Fruit fly (Drosophila melanogaster) whole organism, wandering third instar larva: ENCODE results near the gene CG32243.

Experiments
- Abd-B ChIP-seq: fragments of >200 bp; optimal IDR thresholded peaks from 2 replicates; lab custom pipeline; 2017; ENCODE audit warnings: missing biosample characterization, missing genetic modification characterization
- CG32264 ChIP-seq: fragments of 200-800 bp; sonication (Bioruptor generic); optimal IDR thresholded peaks from 2 replicates; lab custom pipeline; 2016; ENCODE audit warnings: missing biosample characterization, missing genetic modification characterization
- CrebA ChIP-seq: fragments of 200-800 bp; sonication (Bioruptor generic); optimal IDR thresholded peaks from 2 replicates; lab custom pipeline; 2016; ENCODE audit warnings: missing biosample characterization, mild to moderate bottlenecking, missing genetic modification characterization, borderline replicate concordance
- Dfd ChIP-seq: fragments of >200 bp; optimal IDR thresholded peaks from 2 replicates; lab custom pipeline; 2017; ENCODE audit warnings: missing biosample characterization, missing genetic modification characterization
- Dif ChIP-seq: fragments of 200-275, 200-300 bp; sonication (Bioruptor generic); optimal IDR thresholded peaks from 2 replicates; lab custom pipeline; 2018; ENCODE audit warnings: missing biosample characterization, missing genetic modification characterization; ENCODE audit not compliant: partially characterized antibody
- GATAd ChIP-seq: sonication (Bioruptor generic); optimal IDR thresholded peaks from 2 replicates; lab custom pipeline; 2016; ENCODE audit warnings: missing biosample characterization, missing genetic modification characterization
- HLH106 ChIP-seq: fragments of 200-800 bp; optimal IDR thresholded peaks from 3 replicates; lab custom pipeline; 2019; ENCODE audit warnings: missing biosample characterization, mild to moderate bottlenecking, missing genetic modification characterization, moderate library complexity
- Hr78 ChIP-seq: fragments of >200 bp; optimal IDR thresholded peaks from 2 replicates; lab custom pipeline; 2017; ENCODE audit warnings: missing biosample characterization, missing genetic modification characterization
- Jra ChIP-seq: sonication (Bioruptor generic); optimal IDR thresholded peaks from 2 replicates; lab custom pipeline; 2016; ENCODE audit warnings: missing biosample characterization, missing genetic modification characterization
- Mio ChIP-seq: sonication (Bioruptor generic); optimal IDR thresholded peaks from 2 replicates; lab custom pipeline; 2016; ENCODE audit warnings: missing biosample characterization, missing genetic modification characterization
- Myc ChIP-seq: fragments of >200 bp; optimal IDR thresholded peaks from 2 replicates; lab custom pipeline; 2017
- Rel ChIP-seq, 2 experiments: fragments of 200-800 bp; sonication (Bioruptor generic) in 1 of 2; optimal IDR thresholded peaks; 2 replicates in 1 of 2; 3 replicates in 1 of 2; lab custom pipeline; 2016 to 2019; ENCODE audit warnings: mild to moderate bottlenecking in 2 of 2, missing biosample characterization in 2 of 2, missing genetic modification characterization in 2 of 2, moderate library complexity in 1 of 2
- Sp1 ChIP-seq: fragments of 200-800 bp; sonication (Bioruptor generic); optimal IDR thresholded peaks from 3 replicates; lab custom pipeline; 2019; ENCODE audit warnings: missing biosample characterization, mild to moderate bottlenecking, missing genetic modification characterization, moderate library complexity
- Vsx2 ChIP-seq: fragments of 200-300, 225-300 bp; sonication (Bioruptor generic); optimal IDR thresholded peaks from 2 replicates; lab custom pipeline; 2018; ENCODE audit warnings: missing biosample characterization, missing genetic modification characterization; ENCODE audit not compliant: partially characterized antibody
- br ChIP-seq: fragments of 200-800 bp; sonication (Bioruptor generic); optimal IDR thresholded peaks from 2 replicates; lab custom pipeline; 2016; ENCODE audit warnings: missing biosample characterization, missing genetic modification characterization
- brk ChIP-seq: fragments of 200-800 bp; sonication (Bioruptor generic); optimal IDR thresholded peaks from 2 replicates; lab custom pipeline; 2016; ENCODE audit warnings: missing biosample characterization, mild to moderate bottlenecking, missing genetic modification characterization
- dl ChIP-seq, 2 experiments: fragments of 175-275, 200-275 bp in 1 of 2; fragments of 200-275 bp in 1 of 2; sonication (Bioruptor generic); optimal IDR thresholded peaks; lab custom pipeline; 2018; ENCODE audit warnings: mild to moderate bottlenecking in 2 of 2, missing biosample characterization in 2 of 2, missing genetic modification characterization in 2 of 2, moderate library complexity in 2 of 2; ENCODE audit not compliant: partially characterized antibody in 2 of 2, insufficient read depth in 1 of 2
- dmrt93B ChIP-seq: fragments of 200-800 bp; sonication (Bioruptor generic); optimal IDR thresholded peaks from 2 replicates; lab custom pipeline; 2018; ENCODE audit warnings: missing biosample characterization, mild to moderate bottlenecking, missing genetic modification characterization
- dsf ChIP-seq: sonication (Bioruptor generic); optimal IDR thresholded peaks from 2 replicates; lab custom pipeline; 2016; ENCODE audit warnings: missing biosample characterization, missing genetic modification characterization, borderline replicate concordance
- ey ChIP-seq: fragments of 200-800 bp; sonication (Bioruptor generic); optimal IDR thresholded peaks from 2 replicates; lab custom pipeline; 2016; ENCODE audit warnings: missing biosample characterization, missing genetic modification characterization
- foxo ChIP-seq, 2 experiments: fragments of 200-800 bp; sonication (Bioruptor generic); optimal IDR thresholded peaks; 2 replicates in 1 of 2; 3 replicates in 1 of 2; lab custom pipeline; 2016 to 2017; ENCODE audit warnings: missing biosample characterization in 2 of 2, missing genetic modification characterization in 2 of 2
- fru ChIP-seq: fragments of 200-800 bp; sonication (Bioruptor generic); optimal IDR thresholded peaks from 3 replicates; lab custom pipeline; 2016; ENCODE audit warnings: missing biosample characterization, mild to moderate bottlenecking, missing genetic modification characterization
- h ChIP-seq: fragments of 200-800 bp; sonication (Bioruptor generic); optimal IDR thresholded peaks from 3 replicates; lab custom pipeline; 2016; ENCODE audit warnings: missing biosample characterization, mild to moderate bottlenecking, missing genetic modification characterization
- lola ChIP-seq: fragments of >200 bp; optimal IDR thresholded peaks from 2 replicates; lab custom pipeline; 2017; ENCODE audit warnings: missing biosample characterization, missing genetic modification characterization
- pan ChIP-seq: fragments of >200 bp; optimal IDR thresholded peaks from 2 replicates; lab custom pipeline; 2017
- rgr ChIP-seq: fragments of 200-800 bp; sonication (Bioruptor generic); optimal IDR thresholded peaks from 3 replicates; lab custom pipeline; 2016; ENCODE audit warnings: missing biosample characterization, mild to moderate bottlenecking, missing genetic modification characterization
- sv ChIP-seq: fragments of 200-800 bp; sonication (Bioruptor generic); optimal IDR thresholded peaks from 3 replicates; lab custom pipeline; 2016; ENCODE audit warnings: missing biosample characterization, missing genetic modification characterization
- tai ChIP-seq: sonication (Bioruptor generic); optimal IDR thresholded peaks from 2 replicates; lab custom pipeline; 2016; ENCODE audit warnings: missing biosample characterization, missing genetic modification characterization
- usp ChIP-seq: fragments of >200 bp; optimal IDR thresholded peaks from 2 replicates; lab custom pipeline; 2017; ENCODE audit warnings: missing biosample characterization, missing genetic modification characterization
- woc ChIP-seq: sonication (Bioruptor generic); optimal IDR thresholded peaks from 2 replicates; lab custom pipeline; 2016; ENCODE audit warnings: missing biosample characterization, mild to moderate bottlenecking, missing genetic modification characterization

Gene CG32243

dm6 chr3L:4507846-4508245, 33.2 kb downstream of the CG32243 start:
- no peak for TF ChIP-seq h (GFP tag; lab: Kevin White, UChicago)
- TF ChIP-seq ey: no peak
- TF ChIP-seq tai (GFP tag; lab: Kevin White, UChicago): no peak
- no peak for TF ChIP-seq brk (GFP tag; lab: Kevin White, UChicago)
- no peak for TF ChIP-seq foxo (GFP tag; optimal IDR thresholded peaks at IDR 0.05; lab: Kevin White, UChicago)
- TF ChIP-seq woc (GFP tag; lab: Kevin White, UChicago): no peak
- no peak for TF ChIP-seq Vsx2 (GFP tag; lab: Kevin White, UChicago)
- no peak for TF ChIP-seq Abd-B (GFP tag; lab: Kevin White, UChicago)
- no peak for TF ChIP-seq fru (GFP tag; lab: Kevin White, UChicago)
- TF ChIP-seq CrebA (GFP tag; lab: Kevin White, UChicago): no peak

- no peak for TF ChIP-seq Vsx2 (GFP tag; lab: Kevin White, UChicago)
- no peak for TF ChIP-seq Hr78 (GFP tag; lab: Kevin White, UChicago)
- TF ChIP-seq dmrt93B (GFP tag; lab: Kevin White, UChicago): no peak
- TF ChIP-seq foxo (GFP tag; optimal IDR thresholded peaks at IDR 0.05; lab: Kevin White, UChicago): no peak
- no peak for TF ChIP-seq rgr (GFP tag; lab: Kevin White, UChicago)
- no peak for TF ChIP-seq Sp1
- no peak for TF ChIP-seq HLH106 (tag; lab: Kevin White, UChicago)
- no peak for TF ChIP-seq usp (GFP tag; lab: Kevin White, UChicago)
- TF ChIP-seq CG32264 (GFP tag; lab: Kevin White, UChicago): no peak
- no peak for TF ChIP-seq sv (GFP tag; lab: Kevin White, UChicago)
- no peak for TF ChIP-seq pan (lab: Kevin White, UChicago)
- TF ChIP-seq Myc (lab: Kevin White, UChicago): no peak
- TF ChIP-seq dl (GFP tag; optimal IDR thresholded peaks at IDR 0.05; lab: Kevin White, UChicago; ENCODE audit: insufficient read depth in 1 of 2, partially characterized antibody in 2 of 2): no peak
- no peak for TF ChIP-seq br
- no peak for TF ChIP-seq ey
- TF ChIP-seq Dif (GFP tag; lab: Kevin White, UChicago): no peak
- TF ChIP-seq Dfd (GFP tag; lab: Kevin White, UChicago): no peak
Measured at dm6 chr3L:4501406-4501805, 39.6 kb downstream of the CG32243 start.

DNA sequence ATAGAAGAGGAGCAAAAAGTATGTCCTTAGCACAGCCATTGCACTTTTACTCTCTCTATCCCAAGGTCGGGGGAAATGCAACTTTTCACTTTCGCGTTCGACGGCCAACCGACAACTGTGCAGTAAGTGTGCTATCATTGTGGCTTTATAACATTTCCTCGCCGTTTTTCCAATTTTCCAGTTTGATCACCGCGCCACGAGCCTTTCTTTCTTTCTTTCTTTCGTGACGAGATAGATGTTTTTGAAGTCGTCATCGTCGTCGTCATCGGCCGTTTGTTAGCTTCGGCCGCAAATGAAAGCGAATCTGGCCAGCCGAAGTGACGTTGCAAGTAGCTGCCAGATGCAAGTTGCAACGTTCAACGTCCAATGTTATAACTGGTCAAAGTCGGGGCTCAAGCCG, 40.6 kb downstream of the CG32243 start, which contains the start of gene CG13720:
TSS of gene CG13720 (minus strand) at position 101 of the 400 bp plus-strand sequence.
- TF ChIP-seq Dif (GFP tag; lab: Kevin White, UChicago): no peak
- TF ChIP-seq lola (GFP tag; lab: Kevin White, UChicago): no peak
- TF ChIP-seq foxo (GFP tag; optimal IDR thresholded peaks at IDR 0.05; lab: Kevin White, UChicago): no peak
- TF ChIP-seq pan (lab: Kevin White, UChicago): no peak
- no peak for TF ChIP-seq Jra (GFP tag; lab: Kevin White, UChicago)
- TF ChIP-seq dsf (GFP tag; lab: Kevin White, UChicago): no peak
- TF ChIP-seq Rel (GFP tag; optimal IDR thresholded peaks at IDR 0.05; lab: Kevin White, UChicago): no peak
- no peak for TF ChIP-seq Rel (tag; optimal IDR thresholded peaks at IDR 0.05; lab: Kevin White, UChicago)
- no peak for TF ChIP-seq brk (GFP tag; lab: Kevin White, UChicago)
- TF ChIP-seq usp (GFP tag; lab: Kevin White, UChicago): no peak
- no peak for TF ChIP-seq Hr78 (GFP tag; lab: Kevin White, UChicago)
- no peak for TF ChIP-seq Dfd (GFP tag; lab: Kevin White, UChicago)
- TF ChIP-seq tai (GFP tag; lab: Kevin White, UChicago): no peak
- no peak for TF ChIP-seq CrebA (GFP tag; lab: Kevin White, UChicago)
- TF ChIP-seq Mio (GFP tag; lab: Kevin White, UChicago): no peak
- no peak for TF ChIP-seq br

DNA sequence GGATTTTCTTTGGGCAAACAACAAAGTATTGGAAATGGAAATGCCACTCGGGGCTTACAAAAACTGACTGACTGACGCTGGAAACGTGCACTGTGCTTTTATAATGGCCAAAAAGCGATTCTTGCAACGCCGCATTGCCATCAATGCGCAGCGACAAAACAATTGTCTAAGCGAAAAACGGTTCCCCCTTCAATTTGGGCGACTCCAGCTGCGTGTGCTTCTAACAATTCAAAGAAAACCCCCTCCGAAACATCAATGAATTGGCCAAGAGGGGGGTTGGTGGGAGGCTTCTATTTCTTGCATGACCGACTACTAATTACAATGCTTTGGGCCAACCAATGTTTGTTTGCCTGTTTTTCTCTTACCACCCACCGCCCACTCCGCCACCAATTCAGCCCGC, 43.4 kb downstream of the CG32243 start, which contains the start of gene CG13721:
TSS of gene CG13721 (minus strand) at position 101 of the 400 bp plus-strand sequence.
- TF ChIP-seq ey: no peak
- TF ChIP-seq dsf (GFP tag; lab: Kevin White, UChicago): no peak
- TF ChIP-seq CG32264 (GFP tag; lab: Kevin White, UChicago): no peak
- TF ChIP-seq Sp1: no peak
- TF ChIP-seq Hr78 (GFP tag; lab: Kevin White, UChicago): no peak
- TF ChIP-seq Rel (GFP tag; optimal IDR thresholded peaks at IDR 0.05; lab: Kevin White, UChicago): no peak
- TF ChIP-seq Rel (tag; optimal IDR thresholded peaks at IDR 0.05; lab: Kevin White, UChicago): no peak
- TF ChIP-seq woc (GFP tag; lab: Kevin White, UChicago): no peak
- no peak for TF ChIP-seq Jra (GFP tag; lab: Kevin White, UChicago)
- TF ChIP-seq GATAd (GFP tag; lab: Kevin White, UChicago): no peak
- TF ChIP-seq pan (lab: Kevin White, UChicago): no peak
- TF ChIP-seq rgr (GFP tag; lab: Kevin White, UChicago): no peak
- no peak for TF ChIP-seq Vsx2 (GFP tag; lab: Kevin White, UChicago)
